Fruit fly (Drosophila melanogaster): ENCODE data around the gene CG4822.

Gene CG4822

DNA sequence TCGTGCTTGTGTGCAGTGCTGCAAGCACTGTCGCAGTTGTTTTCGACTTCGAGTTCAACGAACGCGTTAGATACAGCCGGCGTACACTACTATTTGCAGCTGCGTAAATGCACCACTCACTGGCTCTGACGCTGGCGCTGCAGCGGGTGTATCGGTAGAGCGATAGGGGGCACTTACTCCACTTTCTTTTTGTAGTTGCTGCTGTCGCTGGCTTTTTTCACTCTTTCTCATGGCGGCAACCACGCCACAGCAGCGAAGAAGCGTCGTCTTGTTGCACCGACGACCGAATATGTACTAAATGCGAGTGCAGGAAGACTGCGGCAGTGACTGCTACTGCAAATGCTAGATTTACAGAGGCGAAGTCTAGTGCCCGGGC lies at the start of gene CG4822:
Gene CG4822, minus strand, starts transcription at position 299 of the 376 bp plus-strand sequence.
- peak; percentile 22 for TF ChIP-seq CG15601 (tag; optimal IDR thresholded peaks at IDR 0.05)
- no peak for TF ChIP-seq CG2889 (GFP tag; IDR thresholded peaks at IDR 0.05)
- peak; percentile 32 for TF ChIP-seq Blimp-1 (GFP tag; optimal IDR thresholded peaks at IDR 0.05)
- TF ChIP-seq chm (GFP tag; IDR thresholded peaks at IDR 0.05), result peak; percentile 32; the same call in 1 of the 2 replicates
- TF ChIP-seq CG11085 (GFP tag; IDR thresholded peaks at IDR 0.05), result 0 out of 2 replicates have a peak, but pooled peaks have one; percentile 12
- 0 out of 3 replicates have a peak, but pooled peaks have one; percentile 32 for TF ChIP-seq ken (GFP tag; IDR thresholded peaks at IDR 0.05)
- no peak for TF ChIP-seq Bdp1 (GFP tag; optimal IDR thresholded peaks at IDR 0.05)
- TF ChIP-seq z (GFP tag; IDR thresholded peaks at IDR 0.05), result peak; percentile 16; the same call in 1 of the 3 replicates
- no peak for TF ChIP-seq ttk (GFP tag; IDR thresholded peaks at IDR 0.05)
- TF ChIP-seq CG6791 (GFP tag; IDR thresholded peaks at IDR 0.05; ENCODE audit: partially characterized antibody), result 0 out of 3 replicates have a peak, but pooled peaks have one; percentile 6
- TF ChIP-seq yki (optimal IDR thresholded peaks at IDR 0.05), result no peak
- peak; percentile 77 for TF ChIP-seq CG2199 (GFP tag; IDR thresholded peaks at IDR 0.05)
- peak; percentile 18 for TF ChIP-seq pros (GFP tag; optimal IDR thresholded peaks at IDR 0.05)
- TF ChIP-seq kni (GFP tag; optimal IDR thresholded peaks at IDR 0.05), result peak; percentile 63
- TF ChIP-seq CTCF (GFP tag; optimal IDR thresholded peaks at IDR 0.05), result peak; percentile 36
- TF ChIP-seq ind (GFP tag; optimal IDR thresholded peaks at IDR 0.05), result no peak
- TF ChIP-seq HLHmδ (GFP tag; optimal IDR thresholded peaks at IDR 0.05), result peak; percentile 38
- peak; percentile 31 for TF ChIP-seq ATbp (GFP tag; optimal IDR thresholded peaks at IDR 0.05)
- peak; percentile 44 for TF ChIP-seq Med (GFP tag)
- no peak for TF ChIP-seq sens-2 (GFP tag; IDR thresholded peaks at IDR 0.05)
- TF ChIP-seq CG43689 (GFP tag; IDR thresholded peaks at IDR 0.05), result no peak
- 0 out of 2 replicates have a peak, but pooled peaks have one; percentile 34 for TF ChIP-seq CG6272 (GFP tag; IDR thresholded peaks at IDR 0.05)
- TF ChIP-seq CG17328 (GFP tag; IDR thresholded peaks at IDR 0.05), result 0 out of 2 replicates have a peak, but pooled peaks have one; percentile 15
- TF ChIP-seq zfh1 (GFP tag; IDR thresholded peaks at IDR 0.05), result peak; percentile 30; the same call in 1 of the 3 replicates
- no peak for TF ChIP-seq lov (optimal IDR thresholded peaks at IDR 0.05)
- TF ChIP-seq lov (GFP tag; IDR thresholded peaks at IDR 0.05), result 0 out of 3 replicates have a peak, but pooled peaks have one; percentile 10
- TF ChIP-seq CG10209 (GFP tag; optimal IDR thresholded peaks at IDR 0.05), result no peak
- 0 out of 3 replicates have a peak, but pooled peaks have one; percentile 21 for TF ChIP-seq ase (GFP tag; IDR thresholded peaks at IDR 0.05)
- 0 out of 2 replicates have a peak, but pooled peaks have one; percentile 36 for TF ChIP-seq sob (GFP tag; IDR thresholded peaks at IDR 0.05)
- peak; percentile 27 for TF ChIP-seq nom (GFP tag; optimal IDR thresholded peaks at IDR 0.05)

DNA sequence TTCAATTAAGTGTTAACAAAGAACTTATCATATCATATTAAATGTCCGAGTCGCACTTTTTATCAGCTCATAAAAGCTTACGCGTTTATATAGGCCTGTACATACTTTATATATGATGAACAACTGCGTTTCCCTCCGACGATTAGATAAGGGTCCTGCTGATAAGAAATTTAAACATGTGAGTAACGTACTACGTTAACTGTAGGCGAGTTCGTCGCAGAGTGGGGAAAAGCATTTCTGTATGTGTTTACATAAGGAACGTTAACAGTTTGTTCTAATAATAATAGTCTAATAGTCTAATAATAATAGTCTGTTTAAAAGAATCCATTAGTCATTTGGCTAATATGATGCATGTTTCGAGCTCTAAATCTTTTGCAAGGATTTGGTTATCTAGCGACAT lies 48.8 kb upstream of the CG4822 start:
- no peak for TF ChIP-seq Hr51 (GFP tag; optimal IDR thresholded peaks at IDR 0.05)
- no peak for TF ChIP-seq Rfx (GFP tag; IDR thresholded peaks at IDR 0.05)
- peak; percentile 13 for TF ChIP-seq lab (GFP tag; optimal IDR thresholded peaks at IDR 0.05)
- TF ChIP-seq Med (GFP tag), result peak; percentile 61
- TF ChIP-seq crol (GFP tag; IDR thresholded peaks at IDR 0.05), result no peak
- peak; percentile 15 for TF ChIP-seq CG2678 (tag; optimal IDR thresholded peaks at IDR 0.05)
- TF ChIP-seq Hr78 (GFP tag; optimal IDR thresholded peaks at IDR 0.05), result no peak
- no peak for TF ChIP-seq CG2120 (GFP tag; optimal IDR thresholded peaks at IDR 0.05)
- no peak for TF ChIP-seq CG32767 (GFP tag; IDR thresholded peaks at IDR 0.05)
- peak; percentile 13 for TF ChIP-seq B-H2 (GFP tag; optimal IDR thresholded peaks at IDR 0.05)
- TF ChIP-seq Pdp1 (GFP tag; optimal IDR thresholded peaks at IDR 0.05), result peak in 1 of 2 experiments; percentile 69
- TF ChIP-seq sd (tag; optimal IDR thresholded peaks at IDR 0.05), result peak; percentile 21
- TF ChIP-seq CG9876 (GFP tag; optimal IDR thresholded peaks at IDR 0.05), result no peak
- TF ChIP-seq ken (GFP tag; IDR thresholded peaks at IDR 0.05), result no peak
- TF ChIP-seq CG13296 (GFP tag; optimal IDR thresholded peaks at IDR 0.05), result peak; percentile 21
- peak; percentile 29 for TF ChIP-seq lbe (GFP tag; optimal IDR thresholded peaks at IDR 0.05)
- TF ChIP-seq tin (GFP tag; optimal IDR thresholded peaks at IDR 0.05), result no peak
- no peak for TF ChIP-seq Jarid2 (GFP tag; optimal IDR thresholded peaks at IDR 0.05)
- TF ChIP-seq CG9437 (GFP tag; optimal IDR thresholded peaks at IDR 0.05), result peak; percentile 10
- TF ChIP-seq CoRest (tag; optimal IDR thresholded peaks at IDR 0.05), result no peak
- TF ChIP-seq CG11560 (tag; IDR thresholded peaks at IDR 0.05), result no peak
- no peak for TF ChIP-seq CG9727 (GFP tag; optimal IDR thresholded peaks at IDR 0.05)
- no peak for TF ChIP-seq disco-r (GFP tag; optimal IDR thresholded peaks at IDR 0.05)
- TF ChIP-seq sens (GFP tag), result peak; percentile 40

Measured in whole organism, embryonic.